Worm (Caenorhabditis elegans): Measurements from ENCODE around the gene ttr-5.

- TF ChIP-seq lin-13 (GFP tag; optimal IDR thresholded peaks at IDR 0.05) (no peak), snpc-4 (tag; optimal IDR thresholded peaks at IDR 0.05) (no peak), skn-1 (tag; optimal IDR thresholded peaks at IDR 0.05) (no peak), mab-5 (tag; optimal IDR thresholded peaks at IDR 0.05) (no peak), sma-9 (GFP tag; optimal IDR thresholded peaks at IDR 0.05) (no peak), sma-9 (tag; optimal IDR thresholded peaks at IDR 0.05) (no peak), lsy-2 (tag; optimal IDR thresholded peaks at IDR 0.05) (no peak), ama-1 (optimal IDR thresholded peaks at IDR 0.05) (no peak), crh-2 (tag; optimal IDR thresholded peaks at IDR 0.05) (no peak), nhr-237 (tag; optimal IDR thresholded peaks at IDR 0.05) (no peak)
Measured at ce11 chrIII:9334174-9334573, 4.1 kb downstream of the ttr-5 start, which contains the start of gene elo-4.

Measured in whole organism, L2 larva.